Worm (Caenorhabditis elegans) whole organism, young adult: ENCODE data around the gene slcr-46.1.

Source experiments
- chd-7 ChIP-seq: sonication (generic microtip); optimal IDR thresholded peaks from 2 replicates; lab custom pipeline; 2016; ENCODE audit warnings: mild to moderate bottlenecking, missing genetic modification characterization, moderate library complexity, missing compliant biosample characterization
- egl-18 ChIP-seq: fragments of 200-800 bp; sonication (Bioruptor generic); IDR thresholded peaks from 2 replicates; pipeline ENCODE4 v1.3.6; 2022; ENCODE audit warnings: missing genetic modification reagents, missing genetic modification characterization, missing compliant biosample characterization
- snpc-4 ChIP-seq, 5 experiments: fragments of 150-350 bp in 1 of 5; sonication (generic microtip) in 4 of 5; optimal IDR thresholded peaks; 2 replicates each; lab custom pipeline; 2014 to 2018; ENCODE audit warnings: missing genetic modification characterization in 5 of 5, missing biosample characterization in 3 of 5, antibody characterized with exemption in 2 of 5, mild to moderate bottlenecking in 2 of 5, missing compliant biosample characterization in 2 of 5, missing genotype in 2 of 5, moderate library complexity in 2 of 5, missing genetic modification reagents in 1 of 5
- zfh-2 ChIP-seq: fragments of 200-800 bp; sonication (Bioruptor generic); conservative IDR thresholded peaks from 2 replicates; pipeline ENCODE4 v1.3.6; 2022; ENCODE audit warnings: missing genetic modification reagents, missing genetic modification characterization, missing compliant biosample characterization

- no peak for TF ChIP-seq snpc-4 (GFP tag; optimal IDR thresholded peaks at IDR 0.05; lab: Kevin White, UChicago)
- no peak for TF ChIP-seq snpc-4 (tag; optimal IDR thresholded peaks at IDR 0.05; lab: Kevin White, UChicago)
- TF ChIP-seq egl-18 (GFP tag; lab: Robert Waterston, UW), result no peak
- TF ChIP-seq chd-7 (tag; lab: Kevin White, UChicago), result no peak
- TF ChIP-seq zfh-2, result no peak
These were observed 31.0 kb downstream of the slcr-46.1 start for ce11 chrX:4662964-4663684.
